Worm (Caenorhabditis elegans): ENCODE data around the gene T07G12.2.

DNA sequence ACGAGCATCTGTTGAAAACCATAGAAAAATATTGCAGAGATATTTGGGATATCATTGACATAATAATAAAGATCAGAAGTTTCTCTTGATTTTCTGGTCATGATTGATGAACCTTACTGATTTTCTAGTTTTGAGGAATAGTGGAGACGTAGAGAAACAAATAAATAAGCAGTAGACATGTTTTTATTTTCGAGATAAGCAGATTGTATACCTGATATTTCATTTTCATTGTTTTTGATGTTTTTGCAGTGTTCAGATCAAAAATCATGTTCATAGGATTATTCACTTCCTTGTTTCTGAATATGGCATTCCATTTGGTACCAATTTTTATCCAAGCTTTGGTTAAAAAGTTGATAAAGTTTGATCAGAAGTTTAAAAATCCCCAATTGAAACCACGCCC, 8.1 kb downstream of the T07G12.2 start, which contains the start of gene T07G12.4:
- TF ChIP-seq elt-3 (tag; optimal IDR thresholded peaks at IDR 0.05) = no peak
- no peak for TF ChIP-seq R02D3.7 (tag; optimal IDR thresholded peaks at IDR 0.05)
- no peak for TF ChIP-seq ama-1 (optimal IDR thresholded peaks at IDR 0.05)
- no peak for TF ChIP-seq nhr-67 (tag; optimal IDR thresholded peaks at IDR 0.05)
- TF ChIP-seq nhr-23 (tag; optimal IDR thresholded peaks at IDR 0.05) = no peak
- no peak for TF ChIP-seq unc-39 (tag; optimal IDR thresholded peaks at IDR 0.05)
- no peak for TF ChIP-seq aly-2 (tag; optimal IDR thresholded peaks at IDR 0.05)
